Worm (Caenorhabditis elegans): ENCODE data around the gene F54D5.3.

ce11 chrII:11622605-11623004, 51.0 kb downstream of the F54D5.3 start:
- no peak for TF ChIP-seq nhr-237 (tag; optimal IDR thresholded peaks at IDR 0.05)
- TF ChIP-seq egl-27 (tag; optimal IDR thresholded peaks at IDR 0.05) = no peak
- no peak for TF ChIP-seq efl-1 (optimal IDR thresholded peaks at IDR 0.05)
- TF ChIP-seq efl-1 (GFP tag; optimal IDR thresholded peaks at IDR 0.05 in 1 of 2) = no peak
- no peak for TF ChIP-seq ztf-11 (tag; optimal IDR thresholded peaks at IDR 0.05)
- no peak for TF ChIP-seq lsy-2 (tag; optimal IDR thresholded peaks at IDR 0.05)
- TF ChIP-seq jun-1 (tag; optimal IDR thresholded peaks at IDR 0.05) = no peak
- TF ChIP-seq lin-39 (tag; optimal IDR thresholded peaks at IDR 0.05) = no peak
